Worm (Caenorhabditis elegans): ENCODE data around the gene T05C12.1.

Gene T05C12.1

DNA sequence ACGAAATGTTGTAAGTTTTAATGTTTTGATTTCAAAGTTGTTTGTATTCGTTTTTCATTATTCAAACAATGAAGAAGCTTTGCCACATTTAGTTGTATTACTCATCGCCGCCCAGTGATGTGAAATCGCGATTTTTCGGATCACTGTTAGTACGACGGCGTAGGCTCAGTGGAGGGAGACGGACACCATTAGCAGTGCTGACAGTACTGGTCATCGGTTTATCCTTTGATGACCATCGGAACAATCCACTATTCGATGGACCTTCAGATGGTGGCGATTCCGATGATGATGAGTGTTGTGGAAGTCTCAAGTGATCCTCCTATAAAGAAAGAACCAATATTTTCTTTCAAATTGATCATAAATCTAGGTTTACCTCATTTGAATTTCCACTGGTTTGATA, 14.0 kb downstream of the T05C12.1 start:
- TF ChIP-seq daf-12 (tag; optimal IDR thresholded peaks at IDR 0.05) (no peak), nhr-25 (tag; optimal IDR thresholded peaks at IDR 0.05) (peak; percentile 24), nhr-12 (tag; optimal IDR thresholded peaks at IDR 0.05) (no peak), nhr-67 (tag; optimal IDR thresholded peaks at IDR 0.05) (no peak)

DNA sequence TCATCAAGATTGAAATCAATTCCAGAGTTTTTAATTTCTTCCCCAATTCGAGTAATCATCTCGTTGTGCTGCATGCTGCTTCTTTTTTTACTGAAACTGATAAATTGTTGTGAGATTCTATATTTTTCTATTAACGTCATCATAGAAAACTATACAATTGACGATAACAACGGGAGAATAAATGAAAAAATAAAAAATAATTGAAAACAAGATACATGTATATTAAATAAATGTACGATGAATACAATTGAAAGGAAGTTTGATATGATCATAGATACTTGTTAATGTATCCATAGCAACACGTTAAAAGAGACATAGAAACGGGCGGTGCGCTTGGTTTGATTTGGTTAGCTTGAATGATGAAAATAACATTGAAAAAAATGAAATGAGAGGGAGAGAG, 17.0 kb downstream of the T05C12.1 start, which contains the start of gene T05C12.8:
Gene T05C12.8 (minus strand): TSS at position 101 of the 400 bp plus-strand sequence.
- TF ChIP-seq ceh-9 (tag; optimal IDR thresholded peaks at IDR 0.05), result no peak
- TF ChIP-seq lin-15B (tag; optimal IDR thresholded peaks at IDR 0.05), result no peak
- TF ChIP-seq nhr-43 (tag; optimal IDR thresholded peaks at IDR 0.05; ENCODE audit: poor library complexity, severe bottlenecking), result no peak
- TF ChIP-seq nhr-76 (tag; optimal IDR thresholded peaks at IDR 0.05), result no peak
- TF ChIP-seq mml-1 (tag; optimal IDR thresholded peaks at IDR 0.05), result no peak
- no peak for TF ChIP-seq fkh-2 (tag; optimal IDR thresholded peaks at IDR 0.05)
- no peak for TF ChIP-seq nhr-67 (tag; optimal IDR thresholded peaks at IDR 0.05)
- TF ChIP-seq zag-1 (tag; optimal IDR thresholded peaks at IDR 0.05), result no peak
- TF ChIP-seq lin-39 (tag; optimal IDR thresholded peaks at IDR 0.05), result no peak
- TF ChIP-seq fos-1 (tag; optimal IDR thresholded peaks at IDR 0.05), result no peak
- no peak for TF ChIP-seq ztf-11 (tag; optimal IDR thresholded peaks at IDR 0.05)
- TF ChIP-seq ceh-82 (tag; optimal IDR thresholded peaks at IDR 0.05), result no peak

DNA sequence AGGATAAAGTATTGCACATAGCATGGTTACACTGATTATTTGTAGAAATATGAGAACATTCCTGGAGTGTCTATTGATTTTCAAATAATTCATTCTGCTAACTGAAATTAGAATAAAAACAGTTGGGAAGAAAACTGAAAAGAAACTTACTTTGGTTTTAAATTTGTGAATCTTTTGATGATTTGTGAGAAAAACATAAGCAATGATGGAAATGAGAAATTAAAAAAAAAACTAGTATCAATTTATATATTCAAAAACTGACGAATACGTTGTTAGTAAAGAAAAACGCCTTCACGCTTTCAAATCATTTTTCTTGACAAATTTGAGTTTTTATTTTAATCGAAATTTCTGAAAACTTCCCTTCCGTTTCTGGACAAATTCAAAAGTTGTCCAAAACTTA, 19.6 kb downstream of the T05C12.1 start, which contains the start of gene T05C12.9:
Gene T05C12.9 (minus strand): TSS at position 101 of the 400 bp plus-strand sequence.
- TF ChIP-seq pqm-1 (tag; optimal IDR thresholded peaks at IDR 0.05), result no peak
- no peak for TF ChIP-seq ZK546.5 (tag; optimal IDR thresholded peaks at IDR 0.05)
- TF ChIP-seq nfya-1 (tag; optimal IDR thresholded peaks at IDR 0.05; ENCODE audit: insufficient read depth), result no peak
- TF ChIP-seq tbx-2 (tag; optimal IDR thresholded peaks at IDR 0.05), result no peak
- TF ChIP-seq fkh-2 (tag; optimal IDR thresholded peaks at IDR 0.05), result no peak
- no peak for TF ChIP-seq pha-4 (tag; optimal IDR thresholded peaks at IDR 0.05)
- no peak for TF ChIP-seq lin-15B (tag; optimal IDR thresholded peaks at IDR 0.05)
- TF ChIP-seq elt-2 (tag; optimal IDR thresholded peaks at IDR 0.05), result no peak
- TF ChIP-seq fkh-10 (GFP tag; optimal IDR thresholded peaks at IDR 0.05), result no peak
- no peak for TF ChIP-seq ztf-11 (tag; optimal IDR thresholded peaks at IDR 0.05)
- no peak for TF ChIP-seq ceh-9 (tag; optimal IDR thresholded peaks at IDR 0.05)
- TF ChIP-seq R02D3.7 (tag; optimal IDR thresholded peaks at IDR 0.05), result no peak
- no peak for TF ChIP-seq nhr-25 (tag; optimal IDR thresholded peaks at IDR 0.05)
- TF ChIP-seq snpc-4 (tag; optimal IDR thresholded peaks at IDR 0.05), result no peak
- no peak for TF ChIP-seq ceh-82 (tag; optimal IDR thresholded peaks at IDR 0.05)
- TF ChIP-seq eor-1 (tag; optimal IDR thresholded peaks at IDR 0.05), result no peak
- no peak for TF ChIP-seq unc-39 (tag; optimal IDR thresholded peaks at IDR 0.05)
- TF ChIP-seq hmg-11 (tag; optimal IDR thresholded peaks at IDR 0.05), result no peak

DNA sequence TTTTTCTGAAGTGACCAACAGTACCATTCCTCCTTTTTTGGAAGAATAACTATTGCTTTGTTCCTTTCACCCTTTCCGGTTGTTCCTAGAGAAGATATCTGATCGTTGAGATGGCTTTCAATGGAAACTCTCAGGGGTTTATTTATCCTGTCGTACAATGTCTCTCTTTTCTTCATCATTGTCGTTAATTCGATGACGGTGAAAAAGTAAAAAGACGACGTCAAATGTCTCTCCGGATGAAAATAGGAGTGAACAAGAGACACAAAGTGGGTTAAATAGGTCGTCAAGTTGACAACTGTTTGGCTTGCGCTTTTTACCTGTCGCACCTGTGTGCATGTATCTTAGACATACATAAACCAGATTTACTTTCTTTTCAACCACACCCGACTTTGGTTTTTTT, 20.4 kb downstream of the T05C12.1 start:
- TF ChIP-seq ceh-82 (tag; optimal IDR thresholded peaks at IDR 0.05) (no peak), ceh-9 (tag; optimal IDR thresholded peaks at IDR 0.05) (no peak), nhr-12 (tag; optimal IDR thresholded peaks at IDR 0.05) (no peak), elt-2 (tag; optimal IDR thresholded peaks at IDR 0.05) (no peak), R02D3.7 (tag; optimal IDR thresholded peaks at IDR 0.05) (no peak), unc-39 (tag; optimal IDR thresholded peaks at IDR 0.05) (no peak), pha-4 (tag; optimal IDR thresholded peaks at IDR 0.05) (no peak), nhr-28 (tag; optimal IDR thresholded peaks at IDR 0.05) (no peak), ztf-11 (tag; optimal IDR thresholded peaks at IDR 0.05) (no peak), egl-5 (tag; optimal IDR thresholded peaks at IDR 0.05) (no peak), mml-1 (tag; optimal IDR thresholded peaks at IDR 0.05) (no peak), lin-15B (tag; optimal IDR thresholded peaks at IDR 0.05) (no peak), nhr-23 (tag; optimal IDR thresholded peaks at IDR 0.05) (no peak), elt-1 (tag; optimal IDR thresholded peaks at IDR 0.05) (no peak), fos-1 (tag; optimal IDR thresholded peaks at IDR 0.05) (no peak), ztf-4 (tag; optimal IDR thresholded peaks at IDR 0.05) (no peak), nhr-11 (tag; optimal IDR thresholded peaks at IDR 0.05) (no peak), aly-2 (tag; optimal IDR thresholded peaks at IDR 0.05) (no peak), lin-39 (tag; optimal IDR thresholded peaks at IDR 0.05) (no peak), nhr-25 (tag; optimal IDR thresholded peaks at IDR 0.05) (no peak)

DNA sequence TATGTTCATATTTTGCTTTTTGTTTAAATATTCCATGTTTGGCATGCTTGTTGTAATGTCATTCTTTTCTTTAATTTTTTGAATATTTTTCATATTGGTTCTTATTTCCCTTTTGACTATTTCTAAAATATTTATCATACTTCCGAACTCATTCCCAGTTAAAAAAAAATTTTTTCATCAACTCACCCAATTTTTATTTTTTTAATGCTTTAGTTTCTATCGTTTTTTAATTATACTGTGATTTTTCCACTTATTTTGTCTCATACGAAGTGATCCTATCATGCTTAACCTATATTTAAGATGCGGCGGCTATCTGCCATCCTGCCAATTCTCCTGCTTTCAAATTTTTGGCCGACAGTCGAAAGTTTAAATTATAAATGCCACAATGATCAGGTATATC, 25.0 kb downstream of the T05C12.1 start, which contains the start of gene qua-1:
Gene qua-1 (plus strand): TSS at position 301 of the 400 bp plus-strand sequence.
- TF ChIP-seq ceh-9 (tag; optimal IDR thresholded peaks at IDR 0.05) (no peak), elt-1 (tag; optimal IDR thresholded peaks at IDR 0.05) (no peak)

Data from whole organism, L3 larva.